Worm (Caenorhabditis elegans): Measurements from ENCODE around the gene str-67.

str-67 gene

ce11 chrV:1021456-1021855 is 42.9 kb downstream of the str-67 start (continued):
- peak; percentile 1 for TF ChIP-seq F52B5.7 (tag; optimal IDR thresholded peaks at IDR 0.05)
- TF ChIP-seq zfh-2 (GFP tag; conservative IDR thresholded peaks at IDR 0.05), result peak; percentile 79
- no peak for TF ChIP-seq ccch-3 (GFP tag; optimal IDR thresholded peaks at IDR 0.05)
- peak; percentile 96 for TF ChIP-seq egrh-3 (GFP tag; IDR thresholded peaks at IDR 0.05)
- no peak for TF ChIP-seq ceh-91 (GFP tag; IDR thresholded peaks at IDR 0.05)
- no peak for TF ChIP-seq hlh-26 (GFP tag; conservative IDR thresholded peaks at IDR 0.05)
- TF ChIP-seq ceh-79 (tag; optimal IDR thresholded peaks at IDR 0.05), result no peak
- no peak for TF ChIP-seq nhr-27 (tag; optimal IDR thresholded peaks at IDR 0.05)
- no peak for TF ChIP-seq F33H1.4 (GFP tag; IDR thresholded peaks at IDR 0.05)
- no peak for TF ChIP-seq Y53G8AR.9 (GFP tag; conservative IDR thresholded peaks at IDR 0.05)
- no peak for TF ChIP-seq die-1 (tag; optimal IDR thresholded peaks at IDR 0.05)
- no peak for TF ChIP-seq nfyb-1 (GFP tag; IDR thresholded peaks at IDR 0.05)

- TF ChIP-seq madf-10 (tag; optimal IDR thresholded peaks at IDR 0.05), result no peak
- peak; percentile 77 for TF ChIP-seq nfyb-1 (GFP tag; IDR thresholded peaks at IDR 0.05)
These were observed 47.2 kb downstream of the str-67 start for ce11 chrV:1017196-1017595.

- TF ChIP-seq lin-35 (GFP tag; optimal IDR thresholded peaks at IDR 0.05), result no peak
- 0 out of 2 replicates have a peak, but pooled peaks have one; percentile 55 for TF ChIP-seq nfyb-1 (GFP tag; IDR thresholded peaks at IDR 0.05)
These were observed 49.2 kb downstream of the str-67 start for ce11 chrV:1015194-1015593.

- TF ChIP-seq lsl-1 (GFP tag; optimal IDR thresholded peaks at IDR 0.05), result no peak
These were observed 50.8 kb downstream of the str-67 start for ce11 chrV:1013637-1014036.
